Fruit fly (Drosophila melanogaster): ENCODE data around the gene spoon.
A peak's percentile ranks its signal among the peaks of the same experiment; 100 is the strongest.

Gene spoon

dm6 chrX:5419045-5419901 is 1.4 kb downstream of the spoon start (continued):
- TF ChIP-seq CG8290 (GFP tag; optimal IDR thresholded peaks at IDR 0.05), result peak; percentile 39
- TF ChIP-seq CG8290 (tag; optimal IDR thresholded peaks at IDR 0.05), result peak in 1 of 2 experiments; percentile 62
- TF ChIP-seq gcm (GFP tag; optimal IDR thresholded peaks at IDR 0.05), result peak; percentile 46
- peak; percentile 50 for TF ChIP-seq CG6854 (GFP tag; optimal IDR thresholded peaks at IDR 0.05)
- TF ChIP-seq twi (tag; optimal IDR thresholded peaks at IDR 0.05), result no peak
- peak; percentile 49 for TF ChIP-seq Jarid2 (GFP tag; optimal IDR thresholded peaks at IDR 0.05)
- no peak for TF ChIP-seq unc-4 (GFP tag; IDR thresholded peaks at IDR 0.05; ENCODE audit: partially characterized antibody)
- peak; percentile 74 for TF ChIP-seq Mrtf (GFP tag; IDR thresholded peaks at IDR 0.05)
- TF ChIP-seq CG30403 (GFP tag; optimal IDR thresholded peaks at IDR 0.05), result peak; percentile 78
- TF ChIP-seq CG7372 (GFP tag; IDR thresholded peaks at IDR 0.05), result peak; percentile 72
- peak; percentile 58 for TF ChIP-seq Ravus (GFP tag; IDR thresholded peaks at IDR 0.05)
- TF ChIP-seq odd (GFP tag; optimal IDR thresholded peaks at IDR 0.05), result peak; percentile 66
- TF ChIP-seq E2f2 (GFP tag; IDR thresholded peaks at IDR 0.05), result peak; percentile 52; the same call in 1 of the 2 replicates
- peak; percentile 56 for TF ChIP-seq CG12155 (GFP tag; optimal IDR thresholded peaks at IDR 0.05)
- peak; percentile 88 for TF ChIP-seq Med (GFP tag)
- peak; percentile 63 for TF ChIP-seq pum (GFP tag; optimal IDR thresholded peaks at IDR 0.05)
- TF ChIP-seq Hr39 (optimal IDR thresholded peaks at IDR 0.05), result no peak
- no peak for TF ChIP-seq br (optimal IDR thresholded peaks at IDR 0.05)
- peak; percentile 27 for TF ChIP-seq Ets97D (GFP tag; optimal IDR thresholded peaks at IDR 0.05)
- TF ChIP-seq sim (GFP tag; IDR thresholded peaks at IDR 0.05), result 0 out of 2 replicates have a peak, but pooled peaks have one; percentile 39
- TF ChIP-seq nerfin-2 (GFP tag; IDR thresholded peaks at IDR 0.05; ENCODE audit: partially characterized antibody), result no peak
- TF ChIP-seq HmgD (GFP tag; optimal IDR thresholded peaks at IDR 0.05), result peak; percentile 34
- TF ChIP-seq YL-1 (GFP tag; optimal IDR thresholded peaks at IDR 0.05), result no peak
- peak; percentile 77 for TF ChIP-seq nmo (GFP tag; optimal IDR thresholded peaks at IDR 0.05)
- no peak for TF ChIP-seq CrebB (tag; optimal IDR thresholded peaks at IDR 0.05)
- no peak for TF ChIP-seq Bteb2 (GFP tag; optimal IDR thresholded peaks at IDR 0.05)
- TF ChIP-seq CG32772 (GFP tag; IDR thresholded peaks at IDR 0.05), result peak; percentile 74
- TF ChIP-seq CG17328 (GFP tag; IDR thresholded peaks at IDR 0.05), result peak; percentile 78
- peak; percentile 50 for TF ChIP-seq CG5245 (GFP tag; optimal IDR thresholded peaks at IDR 0.05)
- TF ChIP-seq CG6813 (GFP tag; optimal IDR thresholded peaks at IDR 0.05), result peak; percentile 55
- TF ChIP-seq dm (GFP tag; optimal IDR thresholded peaks at IDR 0.05), result no peak
- peak; percentile 50 for TF ChIP-seq CG1603 (tag; optimal IDR thresholded peaks at IDR 0.05)
- TF ChIP-seq vfl (GFP tag; optimal IDR thresholded peaks at IDR 0.05), result no peak
- TF ChIP-seq CG17568 (GFP tag; optimal IDR thresholded peaks at IDR 0.05), result peak; percentile 48
- peak; percentile 71 for TF ChIP-seq HHEX (GFP tag; optimal IDR thresholded peaks at IDR 0.05)
- peak; percentile 23 for TF ChIP-seq Side (GFP tag; optimal IDR thresholded peaks at IDR 0.05)
- TF ChIP-seq Dek (tag; optimal IDR thresholded peaks at IDR 0.05), result peak; percentile 81
- peak; percentile 68 for TF ChIP-seq phol (tag; optimal IDR thresholded peaks at IDR 0.05)
- TF ChIP-seq kni (GFP tag; optimal IDR thresholded peaks at IDR 0.05), result peak; percentile 30
- peak; percentile 13 for TF ChIP-seq ab (GFP tag; optimal IDR thresholded peaks at IDR 0.05)
- peak; percentile 74 for TF ChIP-seq ind (GFP tag; optimal IDR thresholded peaks at IDR 0.05)
- no peak for TF ChIP-seq pita (GFP tag; optimal IDR thresholded peaks at IDR 0.05)
- TF ChIP-seq CG7987 (GFP tag; optimal IDR thresholded peaks at IDR 0.05), result peak; percentile 10
- TF ChIP-seq Max (GFP tag; optimal IDR thresholded peaks at IDR 0.05), result no peak
- TF ChIP-seq CG11696 (GFP tag; IDR thresholded peaks at IDR 0.05), result peak; percentile 74
- no peak for TF ChIP-seq CG16779 (GFP tag; IDR thresholded peaks at IDR 0.05)
- peak; percentile 77 for TF ChIP-seq NfI (GFP tag; optimal IDR thresholded peaks at IDR 0.05)
- TF ChIP-seq CG17612 (GFP tag; IDR thresholded peaks at IDR 0.05), result no peak; the same call in 1 of the 2 replicates
- peak; percentile 80 for TF ChIP-seq CG18599 (GFP tag; optimal IDR thresholded peaks at IDR 0.05)
- TF ChIP-seq CG18619 (GFP tag; optimal IDR thresholded peaks at IDR 0.05), result peak; percentile 72
